Worm (Caenorhabditis elegans) whole organism, late embryonic: ENCODE results near the gene fax-1.

Experiments
- C08G9.2 ChIP-seq: sonication (generic microtip); optimal IDR thresholded peaks from 2 replicates; lab custom pipeline; 2016; ENCODE audit warnings: mild to moderate bottlenecking, missing genetic modification characterization, moderate library complexity, missing compliant biosample characterization
- K09A11.1 ChIP-seq: sonication (generic microtip); optimal IDR thresholded peaks from 2 replicates; lab custom pipeline; 2017; ENCODE audit warnings: antibody characterized with exemption, mild to moderate bottlenecking, missing genetic modification characterization, missing compliant biosample characterization; ENCODE audit not compliant: insufficient read depth
- Y22D7AL.16 ChIP-seq: sonication (generic microtip); optimal IDR thresholded peaks from 2 replicates; lab custom pipeline; 2016; ENCODE audit warnings: missing genetic modification characterization, missing compliant biosample characterization
- ceh-14 ChIP-seq: sonication (generic microtip); optimal IDR thresholded peaks from 2 replicates; lab custom pipeline; 2016; ENCODE audit warnings: missing genotype, missing genetic modification characterization, missing compliant biosample characterization
- ceh-24 ChIP-seq: sonication (generic microtip); optimal IDR thresholded peaks from 2 replicates; lab custom pipeline; 2016; ENCODE audit warnings: mild to moderate bottlenecking, missing genetic modification characterization, missing compliant biosample characterization
- ceh-31 ChIP-seq: sonication (generic microtip); optimal IDR thresholded peaks from 2 replicates; lab custom pipeline; 2016; ENCODE audit warnings: missing genetic modification characterization, missing compliant biosample characterization
- ceh-6 ChIP-seq: fragments of 200-800 bp; sonication (Bioruptor generic); optimal IDR thresholded peaks from 2 replicates; lab custom pipeline; 2018; ENCODE audit warnings: mild to moderate bottlenecking, missing genetic modification characterization, missing compliant biosample characterization
- ceh-9 ChIP-seq: sonication (generic microtip); optimal IDR thresholded peaks from 2 replicates; lab custom pipeline; 2016; ENCODE audit warnings: mild to moderate bottlenecking, missing genetic modification characterization, inconsistent platforms, missing compliant biosample characterization
- che-1 ChIP-seq: sonication (generic microtip); optimal IDR thresholded peaks from 2 replicates; lab custom pipeline; 2016; ENCODE audit warnings: mild to moderate bottlenecking, missing genetic modification characterization, missing compliant biosample characterization
- elt-2 ChIP-seq: sonication (generic microtip); optimal IDR thresholded peaks from 2 replicates; lab custom pipeline; 2016; ENCODE audit warnings: missing genetic modification reagents, missing genetic modification characterization, missing compliant biosample characterization
- ets-4 ChIP-seq: sonication (generic microtip); optimal IDR thresholded peaks from 2 replicates; lab custom pipeline; 2016; ENCODE audit warnings: missing genetic modification characterization, missing compliant biosample characterization
- fkh-10 ChIP-seq: fragments of 150-350 bp; optimal IDR thresholded peaks from 2 replicates; lab custom pipeline; 2014; ENCODE audit warnings: missing biosample characterization, missing genetic modification reagents, missing genetic modification characterization
- gmeb-2 ChIP-seq: sonication (generic microtip); optimal IDR thresholded peaks from 2 replicates; lab custom pipeline; 2016; ENCODE audit warnings: missing genetic modification characterization, inconsistent platforms, missing compliant biosample characterization
- hlh-13 ChIP-seq: fragments of 200-800 bp; sonication (Bioruptor generic); optimal IDR thresholded peaks from 2 replicates; lab custom pipeline; 2018; ENCODE audit warnings: mild to moderate bottlenecking, missing genetic modification characterization, missing compliant biosample characterization
- hlh-15 ChIP-seq: sonication (generic microtip); optimal IDR thresholded peaks from 2 replicates; lab custom pipeline; 2016; ENCODE audit warnings: missing genetic modification characterization, missing compliant biosample characterization
- hlh-6 ChIP-seq: sonication (generic microtip); optimal IDR thresholded peaks from 2 replicates; lab custom pipeline; 2016; ENCODE audit warnings: missing genotype, missing genetic modification characterization, missing compliant biosample characterization
- lim-6 ChIP-seq: sonication (generic microtip); optimal IDR thresholded peaks from 2 replicates; lab custom pipeline; 2016; ENCODE audit warnings: missing genetic modification characterization, missing compliant biosample characterization
- mec-3 ChIP-seq: sonication (generic microtip); optimal IDR thresholded peaks from 2 replicates; lab custom pipeline; 2016; ENCODE audit warnings: borderline replicate concordance, missing genetic modification characterization, missing compliant biosample characterization
- nfya-1 ChIP-seq: sonication (generic microtip); optimal IDR thresholded peaks from 2 replicates; lab custom pipeline; 2017; ENCODE audit warnings: missing genetic modification characterization, mild to moderate bottlenecking, missing compliant biosample characterization, antibody characterized with exemption, moderate library complexity
- nhr-11 ChIP-seq: fragments of 150-350 bp; optimal IDR thresholded peaks from 2 replicates; lab custom pipeline; 2014; ENCODE audit warnings: missing biosample characterization, missing genetic modification characterization
- nhr-232 ChIP-seq: sonication (generic microtip); optimal IDR thresholded peaks from 2 replicates; lab custom pipeline; 2016; ENCODE audit warnings: missing genetic modification characterization, missing compliant biosample characterization
- pag-3 ChIP-seq: sonication (generic microtip); optimal IDR thresholded peaks from 2 replicates; lab custom pipeline; 2016; ENCODE audit warnings: missing compliant biosample characterization, missing genetic modification characterization, borderline replicate concordance
- pha-2 ChIP-seq: sonication (generic microtip); optimal IDR thresholded peaks from 2 replicates; lab custom pipeline; 2017; ENCODE audit warnings: mild to moderate bottlenecking, missing genetic modification characterization, missing compliant biosample characterization
- pqm-1 ChIP-seq: sonication (generic microtip); optimal IDR thresholded peaks from 2 replicates; lab custom pipeline; 2016; ENCODE audit warnings: missing genetic modification characterization, missing compliant biosample characterization
- rnt-1 ChIP-seq: sonication (generic microtip); optimal IDR thresholded peaks from 2 replicates; lab custom pipeline; 2016; ENCODE audit warnings: missing genetic modification characterization, missing compliant biosample characterization
- sox-2 ChIP-seq: fragments of 200-800 bp; sonication (Bioruptor generic); IDR thresholded peaks from 2 replicates; pipeline ENCODE4 v1.3.6; 2022; ENCODE audit warnings: missing genetic modification reagents, missing genetic modification characterization, missing compliant biosample characterization
- syd-9 ChIP-seq: sonication (generic microtip); optimal IDR thresholded peaks from 2 replicates; lab custom pipeline; 2016; ENCODE audit warnings: mild to moderate bottlenecking, missing genetic modification characterization, moderate library complexity, missing compliant biosample characterization
- tbx-7 ChIP-seq: sonication (generic microtip); optimal IDR thresholded peaks from 2 replicates; lab custom pipeline; 2016; ENCODE audit warnings: missing genotype, missing genetic modification characterization, missing compliant biosample characterization
- ttx-3 ChIP-seq: sonication (generic microtip); optimal IDR thresholded peaks from 2 replicates; lab custom pipeline; 2016; ENCODE audit warnings: missing genetic modification reagents, missing genetic modification characterization, missing compliant biosample characterization
- unc-42 ChIP-seq: sonication (generic microtip); optimal IDR thresholded peaks from 2 replicates; lab custom pipeline; 2016; ENCODE audit warnings: missing genotype, missing genetic modification characterization, missing compliant biosample characterization
- unc-55 ChIP-seq: sonication (generic microtip); optimal IDR thresholded peaks from 2 replicates; lab custom pipeline; 2017; ENCODE audit warnings: missing biosample characterization, missing genetic modification reagents, missing genetic modification characterization
- unc-86 ChIP-seq: sonication (generic microtip); optimal IDR thresholded peaks from 2 replicates; lab custom pipeline; 2016; ENCODE audit warnings: missing genetic modification characterization, missing compliant biosample characterization
- ztf-16 ChIP-seq: sonication (generic microtip); optimal IDR thresholded peaks from 2 replicates; lab custom pipeline; 2017; ENCODE audit warnings: missing genetic modification characterization, missing compliant biosample characterization

The fax-1 gene

ce11 chrX:3191353-3192065 is 7.6 kb downstream of the fax-1 start:
- TF ChIP-seq unc-42 (tag; lab: Kevin White, UChicago) (peak; percentile 94), ceh-31 (tag; lab: Kevin White, UChicago) (peak; percentile 28), fkh-10 (GFP tag; lab: Kevin White, UChicago) (peak; percentile 23), lim-6 (tag; lab: Kevin White, UChicago) (no peak)
- TF ChIP-seq, all 69 proteins: peak for 3

DNA sequence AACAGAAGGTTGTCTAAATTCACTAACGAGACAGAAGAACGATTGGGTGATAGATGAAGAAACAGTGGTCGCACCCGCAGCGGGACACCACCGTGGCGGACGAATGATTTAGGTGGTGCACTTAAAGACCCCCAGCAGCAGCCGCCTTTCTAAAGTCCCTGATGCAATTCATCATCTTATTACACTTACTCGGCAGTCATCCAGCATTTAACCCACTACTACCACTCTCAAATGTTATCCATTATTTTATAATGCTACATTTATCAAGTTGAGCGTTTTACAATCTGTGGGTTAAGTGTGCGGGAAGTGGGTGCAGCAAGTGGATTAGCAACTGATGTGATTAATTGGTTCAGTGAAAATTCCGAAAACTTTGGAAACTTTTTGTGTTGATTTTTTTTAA is 9.0 kb downstream of the fax-1 start:
- TF ChIP-seq unc-55 (peak; percentile 79), ceh-14 (tag; lab: Kevin White, UChicago) (no peak), unc-42 (tag; lab: Kevin White, UChicago) (peak; percentile 44), rnt-1 (tag; lab: Kevin White, UChicago) (peak; percentile 40)

DNA sequence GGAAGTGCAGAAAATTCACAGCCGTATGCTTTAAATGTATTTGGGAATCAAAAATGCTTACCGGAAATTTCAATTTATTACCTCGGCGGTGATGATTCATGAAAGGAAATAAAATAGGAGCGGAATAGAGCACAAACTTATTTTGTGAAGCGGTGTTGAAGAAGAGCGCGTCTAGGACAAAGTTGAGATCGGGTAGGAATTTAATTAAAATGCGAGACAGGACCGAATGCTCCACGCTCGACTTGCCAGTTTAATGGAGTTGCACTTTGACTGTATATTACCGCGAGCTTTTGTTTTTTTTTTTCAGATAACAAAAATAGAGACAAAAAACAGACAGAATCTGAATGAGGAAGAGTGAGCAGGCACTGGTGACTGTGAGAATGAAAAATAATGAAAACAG is 14.5 kb downstream of the fax-1 start:
- TF ChIP-seq unc-42 (tag; lab: Kevin White, UChicago) = peak; percentile 63
- TF ChIP-seq K09A11.1 (tag; lab: Kevin White, UChicago) = no peak

- TF ChIP-seq elt-2 (peak; percentile 26), hlh-13 (GFP tag; lab: Kevin White, UChicago) (no peak), ceh-24 (tag; lab: Kevin White, UChicago) (no peak)
Observed at ce11 chrX:3181870-3182269, 17.3 kb downstream of the fax-1 start.

DNA sequence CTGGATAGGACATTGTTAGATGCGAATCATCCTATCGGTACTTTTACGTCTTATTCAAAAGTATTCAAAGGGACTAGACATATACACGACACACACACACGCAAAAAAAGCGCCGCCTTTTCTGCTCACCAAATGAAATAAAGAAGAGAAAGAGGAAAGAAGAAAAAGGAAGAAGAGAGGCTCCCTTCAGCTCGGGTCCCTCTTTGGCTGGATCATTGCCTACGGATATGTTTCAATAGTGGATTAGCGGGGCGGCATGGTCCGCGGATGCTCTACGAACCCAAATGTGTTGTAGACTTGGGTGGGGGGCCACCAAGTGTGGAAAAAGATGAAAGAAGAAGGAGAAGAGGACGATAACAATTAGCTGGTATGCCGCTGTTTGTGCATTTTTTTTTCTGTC is 17.8 kb downstream of the fax-1 start:
- no peak for TF ChIP-seq gmeb-2 (tag; lab: Kevin White, UChicago)
- TF ChIP-seq unc-42 (tag; lab: Kevin White, UChicago) = peak; percentile 91

DNA sequence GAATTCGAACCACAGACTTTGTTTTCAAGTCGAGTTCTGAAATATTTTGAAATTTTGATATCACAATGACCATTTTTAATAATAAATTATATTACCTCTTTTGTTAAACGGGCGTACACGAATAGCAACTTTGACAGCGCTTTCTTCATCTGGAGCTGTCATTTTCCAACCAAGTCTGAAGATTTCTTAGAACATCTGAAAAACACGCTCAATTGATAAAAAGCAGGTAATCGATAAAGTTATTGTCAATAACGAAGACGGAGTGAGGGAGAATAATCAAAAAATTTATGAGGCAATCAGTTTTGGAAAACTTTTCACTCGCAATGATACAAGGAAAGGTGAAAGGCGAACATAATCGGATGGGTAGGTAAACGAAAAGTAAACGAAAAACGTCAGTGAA is 20.6 kb downstream of the fax-1 start, which contains the start of gene klp-4:
klp-4 (minus strand) TSS at position 201 of the 400 bp plus-strand sequence.
- TF ChIP-seq syd-9 (tag; lab: Kevin White, UChicago) = no peak
- no peak for TF ChIP-seq mec-3 (tag; lab: Kevin White, UChicago)
- no peak for TF ChIP-seq nhr-11 (tag; lab: Kevin White, UChicago)
- TF ChIP-seq lim-6 (tag; lab: Kevin White, UChicago) = no peak
- no peak for TF ChIP-seq unc-86 (tag; lab: Kevin White, UChicago)
- TF ChIP-seq ttx-3 = no peak
- no peak for TF ChIP-seq Y22D7AL.16 (tag; lab: Kevin White, UChicago)
- TF ChIP-seq ceh-9 (tag; lab: Kevin White, UChicago) = no peak
- no peak for TF ChIP-seq pqm-1 (tag; lab: Kevin White, UChicago)
- no peak for TF ChIP-seq ztf-16
- TF ChIP-seq tbx-7 (tag; lab: Kevin White, UChicago) = no peak
- TF ChIP-seq hlh-6 (tag; lab: Kevin White, UChicago) = no peak
- no peak for TF ChIP-seq che-1 (tag; lab: Kevin White, UChicago)

DNA sequence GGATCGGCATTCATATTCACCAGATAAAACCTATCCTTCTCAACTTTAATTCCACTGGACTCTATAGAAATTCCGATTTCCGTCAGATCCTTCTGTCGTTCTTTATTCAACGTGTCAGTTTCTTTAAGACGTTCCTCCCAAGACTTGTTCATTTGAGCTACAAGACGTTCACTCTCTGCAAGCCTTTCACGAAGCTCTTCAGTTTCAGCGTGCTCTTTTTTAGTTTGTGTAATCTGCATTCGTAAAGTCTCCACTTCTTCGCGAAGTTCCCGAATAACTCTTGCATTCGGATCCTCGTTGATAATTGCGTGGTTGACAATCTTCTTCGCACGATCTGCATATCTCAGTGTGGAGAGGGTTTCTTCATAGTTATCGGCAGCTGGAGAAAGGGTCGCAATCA is 22.4 kb downstream of the fax-1 start:
- TF ChIP-seq ets-4 = no peak
- TF ChIP-seq unc-86 (tag; lab: Kevin White, UChicago) = no peak
- no peak for TF ChIP-seq pag-3
- no peak for TF ChIP-seq nfya-1
- no peak for TF ChIP-seq nhr-232 (tag; lab: Kevin White, UChicago)
- no peak for TF ChIP-seq ttx-3
- TF ChIP-seq syd-9 (tag; lab: Kevin White, UChicago) = no peak
- TF ChIP-seq hlh-15 (tag; lab: Kevin White, UChicago) = no peak
- no peak for TF ChIP-seq pha-2 (tag; lab: Kevin White, UChicago)
- TF ChIP-seq sox-2 = no peak
- TF ChIP-seq ceh-6 (GFP tag; lab: Kevin White, UChicago) = no peak
- no peak for TF ChIP-seq hlh-13 (GFP tag; lab: Kevin White, UChicago)
- TF ChIP-seq mec-3 (tag; lab: Kevin White, UChicago) = no peak
- TF ChIP-seq C08G9.2 (tag; lab: Kevin White, UChicago) = no peak
- TF ChIP-seq elt-2 = no peak
- TF ChIP-seq, all 69 proteins: peak for 0
